Worm (Caenorhabditis elegans) whole organism, late embryonic: ENCODE measurements around the gene K09F6.15.

Source experiments
- C08G9.2 ChIP-seq: sonication (generic microtip); optimal IDR thresholded peaks from 2 replicates; lab custom pipeline; 2016; ENCODE audit warnings: mild to moderate bottlenecking, missing genetic modification characterization, moderate library complexity, missing compliant biosample characterization
- ceh-31 ChIP-seq: sonication (generic microtip); optimal IDR thresholded peaks from 2 replicates; lab custom pipeline; 2016; ENCODE audit warnings: missing genetic modification characterization, missing compliant biosample characterization
- ceh-34 ChIP-seq: sonication (generic microtip); optimal IDR thresholded peaks from 2 replicates; lab custom pipeline; 2016; ENCODE audit warnings: mild to moderate bottlenecking, missing genetic modification characterization, missing compliant biosample characterization
- ceh-45 ChIP-seq: fragments of 200-800 bp; sonication (Bioruptor generic); IDR thresholded peaks from 2 replicates; pipeline ENCODE4 v1.3.6; 2022; ENCODE audit warnings: missing genetic modification reagents, missing genetic modification characterization, missing compliant biosample characterization
- ceh-48 ChIP-seq: sonication (generic microtip); optimal IDR thresholded peaks from 2 replicates; lab custom pipeline; 2016; ENCODE audit warnings: missing genetic modification characterization, inconsistent platforms, missing compliant biosample characterization
- ceh-9 ChIP-seq: sonication (generic microtip); optimal IDR thresholded peaks from 2 replicates; lab custom pipeline; 2016; ENCODE audit warnings: mild to moderate bottlenecking, missing genetic modification characterization, inconsistent platforms, missing compliant biosample characterization
- dve-1 ChIP-seq: sonication (generic microtip); optimal IDR thresholded peaks from 2 replicates; lab custom pipeline; 2017; ENCODE audit warnings: antibody characterized with exemption, mild to moderate bottlenecking, missing genetic modification characterization, missing compliant biosample characterization
- ets-4 ChIP-seq: sonication (generic microtip); optimal IDR thresholded peaks from 2 replicates; lab custom pipeline; 2016; ENCODE audit warnings: missing genetic modification characterization, missing compliant biosample characterization
- fax-1 ChIP-seq: sonication (generic microtip); optimal IDR thresholded peaks from 2 replicates; lab custom pipeline; 2016; ENCODE audit warnings: missing genotype, missing genetic modification characterization, missing compliant biosample characterization
- hlh-15 ChIP-seq: sonication (generic microtip); optimal IDR thresholded peaks from 2 replicates; lab custom pipeline; 2016; ENCODE audit warnings: missing genetic modification characterization, missing compliant biosample characterization
- lin-11 ChIP-seq: fragments of 200-800 bp; sonication (Bioruptor generic); optimal IDR thresholded peaks from 2 replicates; lab custom pipeline; 2018; ENCODE audit warnings: mild to moderate bottlenecking, missing genetic modification characterization, missing compliant biosample characterization
- pag-3 ChIP-seq: sonication (generic microtip); optimal IDR thresholded peaks from 2 replicates; lab custom pipeline; 2016; ENCODE audit warnings: missing compliant biosample characterization, missing genetic modification characterization, borderline replicate concordance
- ref-2 ChIP-seq: sonication (generic microtip); optimal IDR thresholded peaks from 2 replicates; lab custom pipeline; 2016; ENCODE audit warnings: missing genetic modification characterization, missing compliant biosample characterization
- rnt-1 ChIP-seq: sonication (generic microtip); optimal IDR thresholded peaks from 2 replicates; lab custom pipeline; 2016; ENCODE audit warnings: missing genetic modification characterization, missing compliant biosample characterization
- tbx-2 ChIP-seq: sonication (generic microtip); optimal IDR thresholded peaks from 2 replicates; lab custom pipeline; 2016; ENCODE audit warnings: missing genetic modification characterization, missing compliant biosample characterization

Gene K09F6.15

DNA sequence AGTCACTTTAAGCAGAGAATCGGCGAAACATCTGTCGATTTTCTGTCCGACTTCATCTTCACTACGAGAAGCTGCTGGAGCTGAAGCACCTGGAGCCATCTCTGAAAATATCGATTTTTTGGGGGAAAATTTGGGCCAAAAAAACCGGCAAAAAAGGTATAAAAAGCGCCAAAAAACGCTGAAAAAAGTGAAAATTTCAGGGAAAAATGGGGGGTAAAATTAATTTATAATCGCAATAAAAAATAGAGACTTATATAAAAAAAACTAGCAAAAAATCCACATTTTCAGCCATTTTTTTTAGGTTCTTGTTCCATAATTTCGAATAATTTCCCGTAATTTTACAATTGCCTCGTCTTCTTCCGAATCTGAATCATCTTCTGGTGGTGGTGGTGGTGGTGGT lies 51.7 kb downstream of the K09F6.15 start, which contains the start of gene F54A3.5:
Gene F54A3.5, minus strand, starts transcription at position 101 of the 400 bp plus-strand sequence.
- no peak for TF ChIP-seq rnt-1 (tag; lab: Kevin White, UChicago)
- TF ChIP-seq ceh-45: no peak
- TF ChIP-seq ceh-31 (tag; lab: Kevin White, UChicago): no peak
- no peak for TF ChIP-seq ref-2 (tag; lab: Kevin White, UChicago)
- TF ChIP-seq ets-4 (tag; lab: Kevin White, UChicago): no peak
- no peak for TF ChIP-seq ceh-9
- no peak for TF ChIP-seq ceh-48 (tag; lab: Kevin White, UChicago)
- TF ChIP-seq fax-1 (tag; lab: Kevin White, UChicago): no peak
- TF ChIP-seq lin-11 (tag; lab: Kevin White, UChicago): no peak
- TF ChIP-seq dve-1: no peak
- no peak for TF ChIP-seq tbx-2 (tag; lab: Kevin White, UChicago)
- TF ChIP-seq C08G9.2 (tag; lab: Kevin White, UChicago): no peak
- no peak for TF ChIP-seq hlh-15 (tag; lab: Kevin White, UChicago)
- no peak for TF ChIP-seq pag-3
- no peak for TF ChIP-seq ceh-34 (tag; lab: Kevin White, UChicago)
